Worm (Caenorhabditis elegans): ENCODE data around the gene C24F3.2.

DNA sequence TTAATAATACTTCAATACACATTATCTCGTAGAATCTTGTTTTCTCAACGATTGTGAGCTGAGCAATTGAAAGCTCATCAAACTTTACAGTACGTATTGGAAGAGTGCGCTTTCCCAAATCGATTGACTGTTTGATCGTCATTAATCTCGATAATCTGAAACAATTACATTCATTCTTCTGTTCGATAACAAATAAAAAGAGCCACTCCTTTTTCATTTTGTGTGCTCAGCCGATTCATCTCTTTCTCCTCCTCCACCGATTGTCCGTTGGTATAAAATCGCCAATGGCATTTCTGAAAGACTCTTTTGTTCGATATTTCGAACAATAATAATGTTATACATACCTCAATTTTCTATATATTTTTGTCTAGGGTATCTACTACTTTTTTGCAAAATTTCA lies 1.4 kb downstream of the C24F3.2 start, which contains the start of gene nas-12:
- TF ChIP-seq flt-1 (GFP tag; IDR thresholded peaks at IDR 0.05) (no peak), med-1 (GFP tag; optimal IDR thresholded peaks at IDR 0.05; ENCODE audit: insufficient read depth) (no peak), ztf-23 (GFP tag; IDR thresholded peaks at IDR 0.05) (no peak), cog-1 (tag; optimal IDR thresholded peaks at IDR 0.05) (no peak), ref-1 (GFP tag; conservative IDR thresholded peaks at IDR 0.05) (no peak), tab-1 (GFP tag; IDR thresholded peaks at IDR 0.05) (no peak)

Measured in whole organism, midembryonic.